Fruit fly (Drosophila melanogaster) whole organism, wandering third instar larva: ENCODE data around the gene He.

Experiments used
- CG32264 ChIP-seq: fragments of 200-800 bp; sonication (Bioruptor generic); optimal IDR thresholded peaks from 2 replicates; lab custom pipeline; 2016; ENCODE audit warnings: missing biosample characterization, missing genetic modification characterization
- CrebA ChIP-seq: fragments of 200-800 bp; sonication (Bioruptor generic); optimal IDR thresholded peaks from 2 replicates; lab custom pipeline; 2016; ENCODE audit warnings: missing biosample characterization, mild to moderate bottlenecking, missing genetic modification characterization, borderline replicate concordance
- Dfd ChIP-seq: fragments of >200 bp; optimal IDR thresholded peaks from 2 replicates; lab custom pipeline; 2017; ENCODE audit warnings: missing biosample characterization, missing genetic modification characterization
- Dif ChIP-seq: fragments of 200-275, 200-300 bp; sonication (Bioruptor generic); optimal IDR thresholded peaks from 2 replicates; lab custom pipeline; 2018; ENCODE audit warnings: missing biosample characterization, missing genetic modification characterization; ENCODE audit not compliant: partially characterized antibody
- GATAd ChIP-seq: sonication (Bioruptor generic); optimal IDR thresholded peaks from 2 replicates; lab custom pipeline; 2016; ENCODE audit warnings: missing biosample characterization, missing genetic modification characterization
- HLH106 ChIP-seq: fragments of 200-800 bp; optimal IDR thresholded peaks from 3 replicates; lab custom pipeline; 2019; ENCODE audit warnings: missing biosample characterization, mild to moderate bottlenecking, missing genetic modification characterization, moderate library complexity
- Hnf4 ChIP-seq: fragments of 200-800 bp; sonication (Bioruptor generic); optimal IDR thresholded peaks from 2 replicates; lab custom pipeline; 2016; ENCODE audit warnings: missing biosample characterization, mild to moderate bottlenecking, missing genetic modification characterization
- Hr78 ChIP-seq: fragments of >200 bp; optimal IDR thresholded peaks from 2 replicates; lab custom pipeline; 2017; ENCODE audit warnings: missing biosample characterization, missing genetic modification characterization
- Hr83 ChIP-seq: fragments of 200-300 bp; sonication (Bioruptor generic); optimal IDR thresholded peaks from 2 replicates; lab custom pipeline; 2016; ENCODE audit warnings: missing biosample characterization, mild to moderate bottlenecking, missing genetic modification characterization, moderate library complexity; ENCODE audit not compliant: poor library complexity, severe bottlenecking
- Jra ChIP-seq: sonication (Bioruptor generic); optimal IDR thresholded peaks from 2 replicates; lab custom pipeline; 2016; ENCODE audit warnings: missing biosample characterization, missing genetic modification characterization
- Mio ChIP-seq: sonication (Bioruptor generic); optimal IDR thresholded peaks from 2 replicates; lab custom pipeline; 2016; ENCODE audit warnings: missing biosample characterization, missing genetic modification characterization
- Myc ChIP-seq: fragments of >200 bp; optimal IDR thresholded peaks from 2 replicates; lab custom pipeline; 2017
- N ChIP-seq: fragments of >200 bp; optimal IDR thresholded peaks from 2 replicates; lab custom pipeline; 2018; ENCODE audit warnings: missing biosample characterization, missing external identifiers, missing genetic modification characterization
- OdsH ChIP-seq: fragments of 200-800 bp; sonication (Bioruptor generic); optimal IDR thresholded peaks from 2 replicates; lab custom pipeline; 2016; ENCODE audit warnings: missing biosample characterization, mild to moderate bottlenecking, missing genetic modification characterization
- Rel ChIP-seq, 2 experiments: fragments of 200-800 bp; sonication (Bioruptor generic) in 1 of 2; optimal IDR thresholded peaks; 2 replicates in 1 of 2; 3 replicates in 1 of 2; lab custom pipeline; 2016 to 2019; ENCODE audit warnings: mild to moderate bottlenecking in 2 of 2, missing biosample characterization in 2 of 2, missing genetic modification characterization in 2 of 2, moderate library complexity in 1 of 2
- Sp1 ChIP-seq: fragments of 200-800 bp; sonication (Bioruptor generic); optimal IDR thresholded peaks from 3 replicates; lab custom pipeline; 2019; ENCODE audit warnings: missing biosample characterization, mild to moderate bottlenecking, missing genetic modification characterization, moderate library complexity
- Vsx2 ChIP-seq: fragments of 200-300, 225-300 bp; sonication (Bioruptor generic); optimal IDR thresholded peaks from 2 replicates; lab custom pipeline; 2018; ENCODE audit warnings: missing biosample characterization, missing genetic modification characterization; ENCODE audit not compliant: partially characterized antibody
- br ChIP-seq: fragments of 200-800 bp; sonication (Bioruptor generic); optimal IDR thresholded peaks from 2 replicates; lab custom pipeline; 2016; ENCODE audit warnings: missing biosample characterization, missing genetic modification characterization
- brk ChIP-seq: fragments of 200-800 bp; sonication (Bioruptor generic); optimal IDR thresholded peaks from 2 replicates; lab custom pipeline; 2016; ENCODE audit warnings: missing biosample characterization, mild to moderate bottlenecking, missing genetic modification characterization
- dl ChIP-seq, 2 experiments: fragments of 175-275, 200-275 bp in 1 of 2; fragments of 200-275 bp in 1 of 2; sonication (Bioruptor generic); optimal IDR thresholded peaks; lab custom pipeline; 2018; ENCODE audit warnings: mild to moderate bottlenecking in 2 of 2, missing biosample characterization in 2 of 2, missing genetic modification characterization in 2 of 2, moderate library complexity in 2 of 2; ENCODE audit not compliant: partially characterized antibody in 2 of 2, insufficient read depth in 1 of 2
- dmrt93B ChIP-seq: fragments of 200-800 bp; sonication (Bioruptor generic); optimal IDR thresholded peaks from 2 replicates; lab custom pipeline; 2018; ENCODE audit warnings: missing biosample characterization, mild to moderate bottlenecking, missing genetic modification characterization
- dsf ChIP-seq: sonication (Bioruptor generic); optimal IDR thresholded peaks from 2 replicates; lab custom pipeline; 2016; ENCODE audit warnings: missing biosample characterization, missing genetic modification characterization, borderline replicate concordance
- ey ChIP-seq: fragments of 200-800 bp; sonication (Bioruptor generic); optimal IDR thresholded peaks from 2 replicates; lab custom pipeline; 2016; ENCODE audit warnings: missing biosample characterization, missing genetic modification characterization
- foxo ChIP-seq, 2 experiments: fragments of 200-800 bp; sonication (Bioruptor generic); optimal IDR thresholded peaks; 2 replicates in 1 of 2; 3 replicates in 1 of 2; lab custom pipeline; 2016 to 2017; ENCODE audit warnings: missing biosample characterization in 2 of 2, missing genetic modification characterization in 2 of 2
- fru ChIP-seq: fragments of 200-800 bp; sonication (Bioruptor generic); optimal IDR thresholded peaks from 3 replicates; lab custom pipeline; 2016; ENCODE audit warnings: missing biosample characterization, mild to moderate bottlenecking, missing genetic modification characterization
- h ChIP-seq: fragments of 200-800 bp; sonication (Bioruptor generic); optimal IDR thresholded peaks from 3 replicates; lab custom pipeline; 2016; ENCODE audit warnings: missing biosample characterization, mild to moderate bottlenecking, missing genetic modification characterization
- jim ChIP-seq: fragments of 175-275, 200-325 bp; sonication (Bioruptor generic); optimal IDR thresholded peaks from 2 replicates; lab custom pipeline; 2016; ENCODE audit warnings: missing biosample characterization, mild to moderate bottlenecking, missing genetic modification characterization
- lola ChIP-seq: fragments of >200 bp; optimal IDR thresholded peaks from 2 replicates; lab custom pipeline; 2017; ENCODE audit warnings: missing biosample characterization, missing genetic modification characterization
- pan ChIP-seq: fragments of >200 bp; optimal IDR thresholded peaks from 2 replicates; lab custom pipeline; 2017
- psq ChIP-seq: fragments of 200-800 bp; sonication (Bioruptor generic); optimal IDR thresholded peaks from 3 replicates; lab custom pipeline; 2017; ENCODE audit warnings: missing biosample characterization, mild to moderate bottlenecking, missing genetic modification characterization, moderate library complexity
- rgr ChIP-seq: fragments of 200-800 bp; sonication (Bioruptor generic); optimal IDR thresholded peaks from 3 replicates; lab custom pipeline; 2016; ENCODE audit warnings: missing biosample characterization, mild to moderate bottlenecking, missing genetic modification characterization
- sage ChIP-seq: fragments of 200-800 bp; sonication (Bioruptor generic); optimal IDR thresholded peaks from 2 replicates; lab custom pipeline; 2016; ENCODE audit warnings: missing biosample characterization, mild to moderate bottlenecking, missing genetic modification characterization
- sv ChIP-seq: fragments of 200-800 bp; sonication (Bioruptor generic); optimal IDR thresholded peaks from 3 replicates; lab custom pipeline; 2016; ENCODE audit warnings: missing biosample characterization, missing genetic modification characterization
- tai ChIP-seq: sonication (Bioruptor generic); optimal IDR thresholded peaks from 2 replicates; lab custom pipeline; 2016; ENCODE audit warnings: missing biosample characterization, missing genetic modification characterization
- woc ChIP-seq: sonication (Bioruptor generic); optimal IDR thresholded peaks from 2 replicates; lab custom pipeline; 2016; ENCODE audit warnings: missing biosample characterization, mild to moderate bottlenecking, missing genetic modification characterization

Gene He

DNA sequence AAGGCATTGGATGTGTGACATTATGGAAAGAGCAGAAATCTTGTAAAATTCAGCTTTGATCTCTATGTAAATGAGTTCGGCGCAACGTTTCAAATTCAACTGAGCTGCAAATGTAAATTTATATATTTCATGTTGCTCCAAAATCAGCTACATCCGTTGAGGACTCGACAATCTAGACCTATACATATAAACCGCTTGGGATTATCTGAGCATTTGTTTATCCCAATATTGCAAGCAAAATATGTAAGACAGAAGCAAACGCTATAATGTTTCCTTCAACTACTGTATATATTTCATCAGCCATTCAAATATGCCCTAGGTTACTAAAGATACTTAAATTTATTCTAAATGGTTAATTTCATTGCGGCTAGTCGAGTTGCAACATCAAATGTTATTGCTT is 3.9 kb upstream of the He start, which contains the start of gene NimC1:
TSS of gene NimC1 (minus strand) at position 101 of the 400 bp plus-strand sequence.
- TF ChIP-seq CrebA (GFP tag; lab: Kevin White, UChicago) (no peak), Hr83 (GFP tag; lab: Kevin White, UChicago) (no peak), tai (no peak), sv (GFP tag; lab: Kevin White, UChicago) (no peak), Sp1 (GFP tag; lab: Kevin White, UChicago) (no peak), Mio (GFP tag; lab: Kevin White, UChicago) (no peak), N (GFP tag; lab: Kevin White, UChicago) (no peak), Vsx2 (no peak), dmrt93B (GFP tag; lab: Kevin White, UChicago) (no peak), foxo (GFP tag; optimal IDR thresholded peaks at IDR 0.05; lab: Kevin White, UChicago) (no peak), ey (GFP tag; lab: Kevin White, UChicago) (no peak), Hr78 (GFP tag; lab: Kevin White, UChicago) (no peak), rgr (GFP tag; lab: Kevin White, UChicago) (no peak), woc (GFP tag; lab: Kevin White, UChicago) (no peak), Dif (no peak), OdsH (GFP tag; lab: Kevin White, UChicago) (no peak)

DNA sequence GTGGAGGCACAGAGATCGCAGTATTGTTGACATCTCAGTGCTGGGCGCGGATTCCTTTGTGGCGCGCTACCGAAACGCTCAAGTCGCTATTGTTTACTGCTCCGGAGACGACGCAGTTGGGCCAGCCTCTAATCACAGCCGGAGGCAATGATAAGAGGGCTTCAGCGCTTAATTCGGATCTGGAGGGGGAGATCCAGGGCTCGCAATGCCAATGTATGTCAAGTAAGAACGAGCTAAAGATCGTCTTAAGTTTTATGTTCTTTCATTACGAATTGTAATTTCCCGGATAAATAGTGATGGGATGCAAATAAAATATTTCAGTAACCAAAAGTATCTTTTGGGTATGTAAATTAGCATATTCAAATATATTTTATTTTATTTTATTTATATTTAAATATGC is 2.9 kb downstream of the He start, which contains the start of the genes NimB4 and NimB5:
TSS of gene NimB4 (minus strand) at position 101 of the 400 bp plus-strand sequence.
TSS of gene NimB5 (plus strand) at position 302 of the 400 bp plus-strand sequence.
- no peak for TF ChIP-seq HLH106 (tag; lab: Kevin White, UChicago)
- no peak for TF ChIP-seq lola (GFP tag; lab: Kevin White, UChicago)
- TF ChIP-seq Sp1 (GFP tag; lab: Kevin White, UChicago): no peak
- TF ChIP-seq fru: no peak
- no peak for TF ChIP-seq dmrt93B (GFP tag; lab: Kevin White, UChicago)
- TF ChIP-seq pan (lab: Kevin White, UChicago): no peak
- no peak for TF ChIP-seq CG32264
- no peak for TF ChIP-seq N (GFP tag; lab: Kevin White, UChicago)
- TF ChIP-seq OdsH (GFP tag; lab: Kevin White, UChicago): no peak
- TF ChIP-seq Mio (GFP tag; lab: Kevin White, UChicago): no peak
- no peak for TF ChIP-seq brk (GFP tag; lab: Kevin White, UChicago)
- no peak for TF ChIP-seq Rel (GFP tag; optimal IDR thresholded peaks at IDR 0.05; lab: Kevin White, UChicago)
- TF ChIP-seq Rel (tag; optimal IDR thresholded peaks at IDR 0.05; lab: Kevin White, UChicago): no peak
- TF ChIP-seq rgr (GFP tag; lab: Kevin White, UChicago): no peak
- no peak for TF ChIP-seq Hr83 (GFP tag; lab: Kevin White, UChicago)
- TF ChIP-seq jim (GFP tag; lab: Kevin White, UChicago): no peak
- TF ChIP-seq psq (GFP tag; lab: Kevin White, UChicago): no peak

DNA sequence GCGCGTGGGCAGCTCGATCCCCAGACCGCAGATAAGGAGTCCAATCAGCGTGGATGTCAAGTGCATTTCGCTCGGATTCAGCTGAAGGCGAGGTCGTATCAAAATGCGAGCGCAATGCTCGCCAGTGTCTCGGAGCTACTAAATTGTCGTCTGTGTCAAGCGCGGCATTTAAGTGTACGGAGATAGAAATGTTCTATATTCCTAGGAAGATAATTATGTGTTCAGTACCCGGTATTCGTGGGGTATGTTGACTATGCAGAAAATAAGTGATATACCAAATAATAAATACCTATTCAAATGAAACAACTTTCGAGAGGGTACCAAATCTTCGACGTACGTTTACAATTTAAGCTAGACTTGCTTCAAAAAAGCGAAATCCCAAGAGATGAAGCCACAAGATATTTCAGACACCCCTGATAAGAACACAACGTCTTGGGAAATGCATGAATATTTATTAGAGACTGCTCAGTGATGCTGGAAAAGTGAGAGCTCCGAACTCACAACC is 4.8 kb downstream of the He start, which contains the start of gene NimB3:
TSS of gene NimB3 (minus strand) at position 140 of the 505 bp plus-strand sequence.
- TF ChIP-seq Hr83 (GFP tag; lab: Kevin White, UChicago): no peak
- TF ChIP-seq Jra (GFP tag; lab: Kevin White, UChicago): no peak
- TF ChIP-seq Dfd (GFP tag; lab: Kevin White, UChicago): no peak
- TF ChIP-seq br (GFP tag; lab: Kevin White, UChicago): peak; percentile 60
- TF ChIP-seq N (GFP tag; lab: Kevin White, UChicago): no peak
- TF ChIP-seq dmrt93B (GFP tag; lab: Kevin White, UChicago): no peak
- TF ChIP-seq HLH106 (tag; lab: Kevin White, UChicago): no peak
- no peak for TF ChIP-seq dsf (GFP tag; lab: Kevin White, UChicago)
- no peak for TF ChIP-seq sage
- peak; percentile 9 for TF ChIP-seq woc (GFP tag; lab: Kevin White, UChicago)
- TF ChIP-seq dl (GFP tag; optimal IDR thresholded peaks at IDR 0.05; lab: Kevin White, UChicago; ENCODE audit: insufficient read depth in 1 of 2, partially characterized antibody in 2 of 2): no peak
- TF ChIP-seq Hr78 (GFP tag; lab: Kevin White, UChicago): no peak
- TF ChIP-seq GATAd (GFP tag; lab: Kevin White, UChicago): no peak
- no peak for TF ChIP-seq Vsx2
- no peak for TF ChIP-seq OdsH (GFP tag; lab: Kevin White, UChicago)
- peak; percentile 41 for TF ChIP-seq h
- TF ChIP-seq rgr (GFP tag; lab: Kevin White, UChicago): no peak
- TF ChIP-seq CG32264: no peak
- TF ChIP-seq Sp1 (GFP tag; lab: Kevin White, UChicago): no peak
- TF ChIP-seq brk (GFP tag; lab: Kevin White, UChicago): no peak
- no peak for TF ChIP-seq Hnf4 (GFP tag; lab: Kevin White, UChicago)
- no peak for TF ChIP-seq Rel (GFP tag; optimal IDR thresholded peaks at IDR 0.05; lab: Kevin White, UChicago)
- peak; percentile 93 for TF ChIP-seq Rel (tag; optimal IDR thresholded peaks at IDR 0.05; lab: Kevin White, UChicago)
- TF ChIP-seq lola (GFP tag; lab: Kevin White, UChicago): no peak
- TF ChIP-seq fru: no peak
- TF ChIP-seq psq (GFP tag; lab: Kevin White, UChicago): no peak
- TF ChIP-seq Myc: no peak
